Worm (Caenorhabditis elegans) whole organism, midembryonic: ENCODE measurements around the gene R10D12.6.

ENCODE experiments used
- T22C8.4 ChIP-seq: fragments of 200-800 bp; sonication (Bioruptor generic); IDR thresholded peaks from 2 replicates; pipeline ENCODE4 v1.3.6; 2022; ENCODE audit warnings: missing genetic modification characterization, missing compliant biosample characterization
- cog-1 ChIP-seq: sonication (generic microtip); optimal IDR thresholded peaks from 2 replicates; lab custom pipeline; 2016; ENCODE audit warnings: missing genetic modification characterization, missing compliant biosample characterization
- flt-1 ChIP-seq: fragments of 200-800 bp; sonication (Bioruptor generic); IDR thresholded peaks from 2 replicates; pipeline ENCODE4 v1.3.6; 2022; ENCODE audit warnings: missing genetic modification characterization, missing compliant biosample characterization
- med-1 ChIP-seq: sonication (generic microtip); optimal IDR thresholded peaks from 2 replicates; lab custom pipeline; 2017; ENCODE audit warnings: missing genetic modification characterization, mild to moderate bottlenecking, missing compliant biosample characterization, antibody characterized with exemption, missing genetic modification reagents; ENCODE audit not compliant: insufficient read depth
- tab-1 ChIP-seq: fragments of 200-800 bp; sonication (Bioruptor generic); IDR thresholded peaks from 2 replicates; pipeline ENCODE4 v1.3.6; 2022; ENCODE audit warnings: missing genetic modification characterization, missing compliant biosample characterization
- ztf-29 ChIP-seq: fragments of 200-800 bp; sonication (Bioruptor generic); IDR thresholded peaks from 2 replicates; pipeline ENCODE4 v1.3.6; 2022; ENCODE audit warnings: missing genetic modification reagents, missing genetic modification characterization, missing compliant biosample characterization

ce11 chrV:13993478-13993877 lies 44.4 kb downstream of the R10D12.6 start:
- no peak for TF ChIP-seq T22C8.4 (GFP tag; lab: Robert Waterston, UW)
- no peak for TF ChIP-seq tab-1
- no peak for TF ChIP-seq flt-1 (GFP tag; lab: Robert Waterston, UW)
- TF ChIP-seq cog-1 (tag; lab: Kevin White, UChicago) = no peak
- TF ChIP-seq ztf-29 (GFP tag; lab: Robert Waterston, UW) = no peak
- no peak for TF ChIP-seq med-1
